Fruit fly (Drosophila melanogaster) whole organism, embryonic: ENCODE data around the gene TotZ.

ENCODE experiments used
- C15 ChIP-seq: fragments of 200-800 bp; sonication (Bioruptor generic); IDR thresholded peaks from 3 replicates; pipeline ENCODE4 v1.3.6; 2022; ENCODE audit warnings: missing biosample characterization, missing genetic modification characterization
- CG10366 ChIP-seq: fragments of 200-800 bp; sonication (Bioruptor generic); IDR thresholded peaks from 2 replicates; pipeline ENCODE4 v1.3.6; 2022; ENCODE audit warnings: missing biosample characterization, missing genetic modification characterization
- CG1647 ChIP-seq: fragments of 200-800 bp; sonication (Bioruptor generic); optimal IDR thresholded peaks from 3 replicates; lab custom pipeline; 2016; ENCODE audit warnings: missing biosample characterization, missing genetic modification characterization
- CG2875 ChIP-seq: fragments of 200-800 bp; sonication (Bioruptor generic); optimal IDR thresholded peaks from 2 replicates; lab custom pipeline; 2017; ENCODE audit warnings: missing biosample characterization, mild to moderate bottlenecking, missing genetic modification characterization, missing genetic modification reagents
- CG8089 ChIP-seq: fragments of 200-800 bp; sonication (Bioruptor generic); optimal IDR thresholded peaks from 3 replicates; lab custom pipeline; 2016; ENCODE audit warnings: missing biosample characterization, missing genetic modification characterization
- HLH4C ChIP-seq: fragments of 200-800 bp; sonication (Bioruptor generic); IDR thresholded peaks from 3 replicates; pipeline ENCODE4 v1.3.6; 2022; ENCODE audit warnings: missing biosample characterization, missing genetic modification characterization; ENCODE audit not compliant: partially characterized antibody
- Neu2 ChIP-seq: fragments of 200-800 bp; sonication (Bioruptor generic); optimal IDR thresholded peaks from 3 replicates; lab custom pipeline; 2016; ENCODE audit warnings: missing biosample characterization, missing genetic modification characterization, borderline replicate concordance
- gt ChIP-seq: fragments of 200-800 bp; sonication (Bioruptor generic); IDR thresholded peaks from 2 replicates; pipeline ENCODE4 v1.3.6; 2022; ENCODE audit warnings: missing biosample characterization, missing genetic modification characterization
- lola ChIP-seq, 3 experiments: fragments of >200 bp in 2 of 3; fragments of 200-800 bp in 1 of 3; sonication (Bioruptor generic) in 1 of 3; optimal IDR thresholded peaks; 2 replicates each; lab custom pipeline; 2017 to 2019; ENCODE audit warnings: missing biosample characterization in 3 of 3, missing genetic modification characterization in 3 of 3, mild to moderate bottlenecking in 1 of 3, moderate library complexity in 1 of 3
- nom ChIP-seq: fragments of 200-800 bp; sonication (Bioruptor generic); optimal IDR thresholded peaks from 2 replicates; lab custom pipeline; 2017; ENCODE audit warnings: missing biosample characterization, missing genetic modification characterization, mild to moderate bottlenecking, moderate library complexity, missing genetic modification reagents
- zfh2 ChIP-seq: fragments of 200-800 bp; sonication (Bioruptor generic); optimal IDR thresholded peaks from 2 replicates; lab custom pipeline; 2016; ENCODE audit warnings: missing biosample characterization, missing genetic modification characterization

DNA sequence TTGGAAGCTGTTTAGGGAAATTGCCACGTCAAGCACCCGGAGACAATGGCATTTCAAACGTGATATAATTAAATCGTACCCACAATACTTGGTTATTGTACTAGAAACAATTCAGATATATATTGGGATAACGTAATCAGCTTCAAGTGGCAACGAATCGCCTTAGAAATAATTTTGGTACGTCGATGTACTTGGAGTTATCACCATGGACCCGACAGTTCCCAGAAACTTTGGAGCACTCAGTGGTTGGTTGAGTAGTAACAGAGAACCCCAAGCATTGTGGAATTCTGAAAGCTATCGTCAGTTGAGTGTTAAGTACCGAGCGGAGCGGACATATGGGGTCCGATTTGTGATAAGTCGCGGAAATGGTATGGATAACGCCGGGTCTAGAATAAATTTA is 35.7 kb upstream of the TotZ start, which contains the start of gene CG15695:
- TF ChIP-seq CG1647 (GFP tag; lab: Kevin White, UChicago) (no peak), Neu2 (GFP tag; lab: Kevin White, UChicago) (no peak), lola (GFP tag; optimal IDR thresholded peaks at IDR 0.05; lab: Kevin White, UChicago) (no peak), gt (GFP tag; lab: Robert Waterston, UW) (no peak), CG8089 (GFP tag; lab: Kevin White, UChicago) (no peak), nom (no peak), zfh2 (GFP tag; lab: Kevin White, UChicago) (no peak), C15 (GFP tag; lab: Robert Waterston, UW) (no peak), CG10366 (GFP tag; lab: Robert Waterston, UW) (no peak), HLH4C (GFP tag; lab: Robert Waterston, UW) (no peak), CG2875 (GFP tag; lab: Kevin White, UChicago) (no peak)
